Worm (Caenorhabditis elegans) whole organism, L4/young adult: Measurements from ENCODE around the gene pgam-5.

Experiments
- W03F9.2 ChIP-seq: fragments of 150-350 bp; optimal IDR thresholded peaks from 2 replicates; lab custom pipeline; 2014; ENCODE audit warnings: missing biosample characterization, missing genetic modification characterization
- dao-5 ChIP-seq: sonication (generic microtip); optimal IDR thresholded peaks from 2 replicates; lab custom pipeline; 2016; ENCODE audit warnings: missing genotype, missing genetic modification characterization, moderate library complexity, missing compliant biosample characterization
- him-1 ChIP-seq: sonication (generic microtip); optimal IDR thresholded peaks from 2 replicates; lab custom pipeline; 2016; ENCODE audit warnings: missing genotype, missing genetic modification reagents, missing genetic modification characterization, missing compliant biosample characterization

Gene pgam-5

DNA sequence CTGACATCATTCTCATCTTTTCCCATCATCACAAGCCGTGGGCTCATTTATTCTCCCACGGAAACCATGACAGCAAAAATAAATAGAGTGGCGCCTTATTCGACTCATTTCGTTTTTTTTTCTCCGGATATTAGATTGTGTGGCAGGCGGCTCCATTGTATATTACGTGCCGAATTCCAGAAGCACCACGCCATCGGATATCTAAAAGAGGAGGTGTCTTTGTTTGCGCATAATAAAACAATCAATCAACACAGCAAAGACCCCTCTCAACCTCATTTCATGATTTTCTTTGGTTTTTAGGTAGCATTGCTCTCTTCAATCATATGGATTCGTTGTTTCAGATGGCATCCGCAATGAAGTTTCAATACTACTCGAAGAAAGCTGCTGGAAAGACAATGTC lies 49.5 kb downstream of the pgam-5 start, which contains the start of gene tph-1:
Gene tph-1, plus strand, starts transcription at position 301 of the 400 bp plus-strand sequence.
- no peak for TF ChIP-seq dao-5 (tag; lab: Kevin White, UChicago)
- TF ChIP-seq him-1 (tag; lab: Kevin White, UChicago): no peak
- TF ChIP-seq W03F9.2 (tag; lab: Kevin White, UChicago): no peak

DNA sequence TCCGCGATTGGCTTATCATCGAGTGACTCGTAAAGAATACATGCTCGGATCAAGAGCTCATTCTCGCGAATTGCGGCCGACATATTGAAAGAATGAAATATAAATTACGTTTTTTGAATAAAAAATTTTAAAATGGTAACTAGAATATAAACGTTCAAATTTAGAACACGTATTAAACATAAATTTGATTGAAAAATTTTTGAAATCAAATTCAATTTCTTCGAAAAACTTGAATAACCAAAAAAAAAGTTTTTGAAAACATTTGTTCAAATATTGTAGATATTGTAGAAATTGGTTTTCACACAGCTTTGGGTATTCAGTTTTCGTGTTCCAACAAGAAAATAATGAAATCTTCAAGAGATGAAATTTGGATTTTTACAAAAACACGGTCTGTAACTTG lies 50.5 kb downstream of the pgam-5 start, which contains the start of gene fbxa-224:
Gene fbxa-224, minus strand, starts transcription at position 101 of the 400 bp plus-strand sequence.
- TF ChIP-seq W03F9.2 (tag; lab: Kevin White, UChicago) (no peak), dao-5 (tag; lab: Kevin White, UChicago) (no peak), him-1 (tag; lab: Kevin White, UChicago) (no peak)
